Worm (Caenorhabditis elegans) whole organism, L3 larva: ENCODE data around the gene dmd-10.

Experiments
- elt-1 ChIP-seq: fragments of 150-350 bp; optimal IDR thresholded peaks from 2 replicates; lab custom pipeline; 2014; ENCODE audit warnings: missing biosample characterization, missing genetic modification characterization
- elt-2 ChIP-seq: sonication (generic microtip); optimal IDR thresholded peaks from 2 replicates; lab custom pipeline; 2016; ENCODE audit warnings: missing genetic modification reagents, mild to moderate bottlenecking, missing genetic modification characterization, missing compliant biosample characterization
- elt-3 ChIP-seq, 3 experiments: fragments of 150-350 bp in 1 of 3; sonication (generic microtip) in 2 of 3; optimal IDR thresholded peaks; 2 replicates in 2 of 3; 4 replicates in 1 of 3; lab custom pipeline; 2014 to 2017; ENCODE audit warnings: missing biosample characterization in 3 of 3, missing genetic modification characterization in 3 of 3
- nhr-43 ChIP-seq: sonication (generic microtip); optimal IDR thresholded peaks from 2 replicates; lab custom pipeline; 2016; ENCODE audit warnings: mild to moderate bottlenecking, missing genetic modification characterization, missing compliant biosample characterization; ENCODE audit not compliant: poor library complexity, severe bottlenecking

Gene dmd-10

ce11 chrV:13173718-13174117 lies 62.7 kb downstream of the dmd-10 start:
- no peak for TF ChIP-seq elt-1 (tag; lab: Kevin White, UChicago)
- peak; percentile 17 for TF ChIP-seq elt-2 (tag; lab: Kevin White, UChicago)
- no peak for TF ChIP-seq elt-3 (tag; optimal IDR thresholded peaks at IDR 0.05; lab: Kevin White, UChicago)
- peak; percentile 5 for TF ChIP-seq nhr-43
